Worm (Caenorhabditis elegans) whole organism, late embryonic: ENCODE results near the gene C34B4.2.

ENCODE experiments used
- ceh-18 ChIP-seq: sonication (generic microtip); optimal IDR thresholded peaks from 2 replicates; lab custom pipeline; 2016; ENCODE audit warnings: missing genetic modification characterization, missing compliant biosample characterization
- ceh-19 ChIP-seq: fragments of 200-800 bp; sonication (Bioruptor generic); optimal IDR thresholded peaks from 2 replicates; lab custom pipeline; 2018; ENCODE audit warnings: mild to moderate bottlenecking, missing genetic modification characterization, missing compliant biosample characterization
- ceh-31 ChIP-seq: sonication (generic microtip); optimal IDR thresholded peaks from 2 replicates; lab custom pipeline; 2016; ENCODE audit warnings: missing genetic modification characterization, missing compliant biosample characterization
- ceh-34 ChIP-seq: sonication (generic microtip); optimal IDR thresholded peaks from 2 replicates; lab custom pipeline; 2016; ENCODE audit warnings: mild to moderate bottlenecking, missing genetic modification characterization, missing compliant biosample characterization
- dmd-4 ChIP-seq: sonication (generic microtip); optimal IDR thresholded peaks from 2 replicates; lab custom pipeline; 2016; ENCODE audit warnings: borderline replicate concordance, missing genetic modification characterization, missing compliant biosample characterization
- elt-4 ChIP-seq: sonication (generic microtip); optimal IDR thresholded peaks from 2 replicates; lab custom pipeline; 2016; ENCODE audit warnings: missing genetic modification characterization, missing compliant biosample characterization
- ets-4 ChIP-seq: sonication (generic microtip); optimal IDR thresholded peaks from 2 replicates; lab custom pipeline; 2016; ENCODE audit warnings: missing genetic modification characterization, missing compliant biosample characterization
- hlh-8 ChIP-seq: sonication (generic microtip); optimal IDR thresholded peaks from 2 replicates; lab custom pipeline; 2016; ENCODE audit warnings: missing genotype, missing genetic modification characterization, missing compliant biosample characterization
- zip-5 ChIP-seq: sonication (generic microtip); optimal IDR thresholded peaks from 2 replicates; lab custom pipeline; 2016; ENCODE audit warnings: missing genetic modification characterization, missing compliant biosample characterization

The C34B4.2 gene

DNA sequence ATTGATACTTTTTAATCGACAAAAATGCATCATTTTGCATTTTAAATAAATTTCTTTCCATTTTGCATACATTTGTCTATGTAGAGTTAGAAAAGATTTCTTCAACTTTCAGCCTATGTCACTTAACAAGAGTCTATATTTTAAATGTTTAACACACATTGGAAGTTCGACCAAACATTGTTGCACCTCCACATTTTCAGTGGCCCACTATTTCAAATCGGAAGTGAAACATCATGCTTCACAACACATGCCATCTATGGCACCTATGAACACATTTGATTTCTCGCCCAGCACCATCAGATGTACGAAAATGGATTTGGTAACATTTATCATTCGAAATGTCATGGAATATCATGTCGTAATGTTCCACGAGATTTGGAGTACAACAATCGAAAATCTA, 55.8 kb downstream of the C34B4.2 start, which contains the start of gene dhc-3:
Gene dhc-3, plus strand, starts transcription at position 301 of the 400 bp plus-strand sequence.
- TF ChIP-seq ceh-34 (no peak), hlh-8 (tag; lab: Kevin White, UChicago) (no peak), ceh-18 (tag; lab: Kevin White, UChicago) (no peak), zip-5 (tag; lab: Kevin White, UChicago) (no peak), elt-4 (no peak), ets-4 (tag; lab: Kevin White, UChicago) (no peak), dmd-4 (no peak), ceh-31 (tag; lab: Kevin White, UChicago) (no peak), ceh-19 (GFP tag; lab: Kevin White, UChicago) (no peak)
